Worm (Caenorhabditis elegans): Measurements from ENCODE around the gene aly-2.

The aly-2 gene

ce11 chrIV:9104071-9105016 lies 42.9 kb upstream of the aly-2 start, which contains the start of the genes C01F6.14 and fem-3:
Gene C01F6.14 (minus strand): TSS chrIV:9104121.
Gene fem-3 (plus strand): TSS chrIV:9104966.
- TF ChIP-seq lin-13 (GFP tag; optimal IDR thresholded peaks at IDR 0.05) (no peak), crh-2 (tag; optimal IDR thresholded peaks at IDR 0.05) (peak; percentile 15), C34F6.9 (tag; optimal IDR thresholded peaks at IDR 0.05) (peak; percentile 43), mab-5 (tag; optimal IDR thresholded peaks at IDR 0.05) (no peak), aly-2 (tag; optimal IDR thresholded peaks at IDR 0.05) (no peak), lsy-2 (tag; optimal IDR thresholded peaks at IDR 0.05) (peak in 1 of 2 experiments; percentile 40), nhr-11 (tag; optimal IDR thresholded peaks at IDR 0.05) (no peak), unc-55 (GFP tag; optimal IDR thresholded peaks at IDR 0.05) (peak; percentile 39)

ce11 chrIV:9107464-9107863 lies 39.8 kb upstream of the aly-2 start:
- TF ChIP-seq dmd-4 (tag; optimal IDR thresholded peaks at IDR 0.05) = no peak
- no peak for TF ChIP-seq ceh-16 (tag; optimal IDR thresholded peaks at IDR 0.05)
- peak in 1 of 2 experiments; percentile 70 for TF ChIP-seq lsy-2 (tag; optimal IDR thresholded peaks at IDR 0.05)
- no peak for TF ChIP-seq gmeb-1 (tag; optimal IDR thresholded peaks at IDR 0.05)
- no peak for TF ChIP-seq zag-1 (tag; optimal IDR thresholded peaks at IDR 0.05)
- TF ChIP-seq elt-3 (tag; optimal IDR thresholded peaks at IDR 0.05) = no peak
- TF ChIP-seq ZK546.5 (tag; optimal IDR thresholded peaks at IDR 0.05) = no peak
- TF ChIP-seq sma-9 (GFP tag; optimal IDR thresholded peaks at IDR 0.05) = no peak
- no peak for TF ChIP-seq sma-9 (tag; optimal IDR thresholded peaks at IDR 0.05)
- peak; percentile 58 for TF ChIP-seq unc-55 (GFP tag; optimal IDR thresholded peaks at IDR 0.05)
- TF ChIP-seq Y55F3AM.14 (GFP tag; optimal IDR thresholded peaks at IDR 0.05) = no peak
- TF ChIP-seq nhr-11 (tag; optimal IDR thresholded peaks at IDR 0.05) = no peak
- TF ChIP-seq fos-1 (tag; optimal IDR thresholded peaks at IDR 0.05) = peak; percentile 23
- TF ChIP-seq nhr-10 (tag; optimal IDR thresholded peaks at IDR 0.05) = no peak
- no peak for TF ChIP-seq R02D3.7 (tag; optimal IDR thresholded peaks at IDR 0.05)
- no peak for TF ChIP-seq elt-1 (tag; optimal IDR thresholded peaks at IDR 0.05)
- no peak for TF ChIP-seq lin-11 (tag; optimal IDR thresholded peaks at IDR 0.05)
- no peak for TF ChIP-seq mdl-1 (tag; optimal IDR thresholded peaks at IDR 0.05)
- no peak for TF ChIP-seq peb-1 (tag; optimal IDR thresholded peaks at IDR 0.05)
- peak; percentile 7 for TF ChIP-seq crh-2 (tag; optimal IDR thresholded peaks at IDR 0.05)
- no peak for TF ChIP-seq nhr-21 (tag; optimal IDR thresholded peaks at IDR 0.05)
- TF ChIP-seq F13H6.1 (tag; optimal IDR thresholded peaks at IDR 0.05) = no peak
- TF ChIP-seq blmp-1 (tag; optimal IDR thresholded peaks at IDR 0.05; ENCODE audit: insufficient read depth) = no peak
- TF ChIP-seq C34F6.9 (tag; optimal IDR thresholded peaks at IDR 0.05) = peak; percentile 85
- no peak for TF ChIP-seq alr-1 (tag; optimal IDR thresholded peaks at IDR 0.05)
- TF ChIP-seq snpc-4 (tag; optimal IDR thresholded peaks at IDR 0.05) = no peak
- peak; percentile 65 for TF ChIP-seq nhr-129 (tag; optimal IDR thresholded peaks at IDR 0.05)
- no peak for TF ChIP-seq lin-39 (tag; optimal IDR thresholded peaks at IDR 0.05)
- TF ChIP-seq ceh-82 (tag; optimal IDR thresholded peaks at IDR 0.05) = no peak
- no peak for TF ChIP-seq nhr-6 (tag; optimal IDR thresholded peaks at IDR 0.05)
- TF ChIP-seq nhr-77 (tag; optimal IDR thresholded peaks at IDR 0.05) = no peak

- TF ChIP-seq F13H6.1 (tag; optimal IDR thresholded peaks at IDR 0.05) (no peak), mdl-1 (tag; optimal IDR thresholded peaks at IDR 0.05) (no peak)
Observed at ce11 chrIV:9108631-9109030, 38.6 kb upstream of the aly-2 start, which contains the start of gene aly-1. Gene aly-1 (plus strand): TSS chrIV:9108931.

- TF ChIP-seq crh-2 (tag; optimal IDR thresholded peaks at IDR 0.05) = no peak
- TF ChIP-seq blmp-1 (tag; optimal IDR thresholded peaks at IDR 0.05; ENCODE audit: insufficient read depth) = peak; percentile 76
- TF ChIP-seq fos-1 (tag; optimal IDR thresholded peaks at IDR 0.05) = peak; percentile 93
- no peak for TF ChIP-seq nhr-10 (tag; optimal IDR thresholded peaks at IDR 0.05)
- TF ChIP-seq ztf-1 (GFP tag; conservative IDR thresholded peaks at IDR 0.05) = no peak
- TF ChIP-seq nhr-21 (tag; optimal IDR thresholded peaks at IDR 0.05) = peak; percentile 0
Observed at ce11 chrIV:9112019-9112418, 35.2 kb upstream of the aly-2 start.
